Worm (Caenorhabditis elegans): Measurements from ENCODE around the gene lact-8.
A peak's percentile ranks its signal among the peaks of the same experiment; 100 is the strongest.

Gene lact-8

DNA sequence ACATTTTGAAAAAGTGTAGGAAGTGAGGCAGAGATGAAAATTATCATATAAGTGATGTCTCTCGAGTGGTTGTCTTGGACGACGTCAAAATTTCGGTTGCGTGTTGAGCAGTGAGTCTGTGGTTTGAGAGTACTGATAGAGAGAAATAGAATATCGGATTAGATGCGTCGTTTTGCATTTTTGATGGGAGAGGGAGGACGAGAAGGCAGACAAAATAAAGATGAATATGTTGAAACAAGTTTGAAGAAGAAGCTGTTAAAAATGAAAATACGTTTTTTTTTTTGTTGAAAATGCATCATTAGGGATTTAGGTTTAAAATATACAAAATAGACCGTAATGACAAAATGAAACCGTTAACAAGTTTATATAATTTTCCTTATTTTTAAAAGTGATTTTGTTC is 30.3 kb downstream of the lact-8 start, which contains the start of gene T04C12.9:
Gene T04C12.9 (minus strand): TSS at position 101 of the 400 bp plus-strand sequence.
- no peak for TF ChIP-seq hrde-1 (tag; optimal IDR thresholded peaks at IDR 0.05; ENCODE audit: borderline replicate concordance)
- no peak for TF ChIP-seq K11D2.4 (GFP tag; IDR thresholded peaks at IDR 0.05)

ce11 chrV:11061887-11062286 is 31.5 kb downstream of the lact-8 start:
- no peak for TF ChIP-seq athp-1 (tag; optimal IDR thresholded peaks at IDR 0.05)
- no peak for TF ChIP-seq tlf-1 (GFP tag; optimal IDR thresholded peaks at IDR 0.05)
- TF ChIP-seq lag-1 (GFP tag; IDR thresholded peaks at IDR 0.05), result no peak
- no peak for TF ChIP-seq mxl-1 (tag; optimal IDR thresholded peaks at IDR 0.05)
- TF ChIP-seq unc-62 (GFP tag; optimal IDR thresholded peaks at IDR 0.05), result no peak
- TF ChIP-seq lsl-1 (GFP tag; optimal IDR thresholded peaks at IDR 0.05), result no peak
- no peak for TF ChIP-seq F57A8.1 (GFP tag; optimal IDR thresholded peaks at IDR 0.05)
- no peak for TF ChIP-seq akir-1 (GFP tag; optimal IDR thresholded peaks at IDR 0.05)
- no peak for TF ChIP-seq bed-1 (GFP tag; IDR thresholded peaks at IDR 0.05)
- no peak for TF ChIP-seq ztf-28 (GFP tag; IDR thresholded peaks at IDR 0.05)
- TF ChIP-seq madf-6 (GFP tag; IDR thresholded peaks at IDR 0.05), result no peak
- TF ChIP-seq bed-2 (GFP tag; IDR thresholded peaks at IDR 0.05), result no peak
- TF ChIP-seq nhr-27 (tag; optimal IDR thresholded peaks at IDR 0.05), result no peak
- TF ChIP-seq efl-1 (GFP tag; optimal IDR thresholded peaks at IDR 0.05), result no peak
- no peak for TF ChIP-seq Y95B8A.8 (GFP tag; IDR thresholded peaks at IDR 0.05)
- no peak for TF ChIP-seq ekl-4 (GFP tag; IDR thresholded peaks at IDR 0.05)
- TF ChIP-seq ztf-3 (GFP tag; optimal IDR thresholded peaks at IDR 0.05), result no peak

- no peak for TF ChIP-seq K12H6.12 (tag; optimal IDR thresholded peaks at IDR 0.05)
- TF ChIP-seq akir-1 (GFP tag; optimal IDR thresholded peaks at IDR 0.05), result no peak
- TF ChIP-seq F33H1.4 (GFP tag; IDR thresholded peaks at IDR 0.05), result no peak
- no peak for TF ChIP-seq B0336.3 (GFP tag; IDR thresholded peaks at IDR 0.05)
- TF ChIP-seq sdz-38 (tag; optimal IDR thresholded peaks at IDR 0.05), result no peak
- TF ChIP-seq aptf-2 (GFP tag; conservative IDR thresholded peaks at IDR 0.05), result no peak
- no peak for TF ChIP-seq unc-130 (GFP tag; optimal IDR thresholded peaks at IDR 0.05)
- TF ChIP-seq egl-44 (GFP tag; IDR thresholded peaks at IDR 0.05), result no peak
- TF ChIP-seq rcor-1 (GFP tag; IDR thresholded peaks at IDR 0.05), result no peak
- TF ChIP-seq madf-8 (GFP tag; conservative IDR thresholded peaks at IDR 0.05), result no peak
- TF ChIP-seq cebp-2 (GFP tag; IDR thresholded peaks at IDR 0.05), result no peak
- TF ChIP-seq tbp1 (GFP tag; optimal IDR thresholded peaks at IDR 0.05), result no peak
These were observed 33.0 kb downstream of the lact-8 start, which contains the start of gene T04C12.11 for ce11 chrV:11060239-11060984. T04C12.11 (minus strand) TSS chrV:11060289.

DNA sequence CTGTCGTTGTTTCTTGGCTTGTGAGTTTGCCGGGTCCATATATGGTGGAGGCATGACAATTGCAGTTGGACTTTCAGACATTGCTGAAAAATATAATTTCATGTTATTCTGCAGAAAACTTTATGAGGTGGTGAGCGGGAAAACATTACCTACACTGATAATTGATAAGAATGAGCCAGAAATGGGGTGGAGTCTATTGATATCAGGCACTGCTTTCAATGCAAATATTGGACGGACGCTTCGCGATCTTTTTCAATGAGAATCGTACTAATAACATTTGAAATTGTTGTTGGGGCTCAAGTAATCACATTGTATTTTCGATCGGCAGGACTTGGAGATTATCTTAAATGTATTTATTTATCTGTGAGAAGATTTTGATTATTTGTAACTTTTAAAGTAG is 34.2 kb downstream of the lact-8 start, which contains the start of gene T04C12.1:
Gene T04C12.1 (minus strand): TSS at position 90 of the 400 bp plus-strand sequence.
- TF ChIP-seq Y53F4B.3 (GFP tag; IDR thresholded peaks at IDR 0.05), result no peak
- TF ChIP-seq ama-1 (optimal IDR thresholded peaks at IDR 0.05), result peak; percentile 6
- no peak for TF ChIP-seq ama-1 (GFP tag; optimal IDR thresholded peaks at IDR 0.05)

DNA sequence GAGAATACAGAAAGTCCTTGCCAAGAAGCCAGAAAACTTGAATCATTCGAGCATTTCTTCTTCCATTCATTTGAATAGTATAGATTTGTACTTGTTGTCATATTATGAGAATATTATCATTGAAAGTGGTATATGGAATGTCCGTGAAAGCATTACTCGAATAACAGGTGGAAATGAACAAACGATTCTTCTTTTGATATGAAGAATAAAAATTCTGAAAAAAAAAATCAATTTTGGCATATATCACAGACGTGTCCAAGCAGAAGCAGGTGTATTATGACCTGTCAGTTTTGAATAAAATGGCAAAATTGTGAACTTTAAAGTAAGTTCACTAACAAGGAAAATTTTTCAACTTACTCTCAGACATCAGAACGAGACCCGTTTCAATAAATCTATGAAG is 36.4 kb downstream of the lact-8 start, which contains the start of gene srh-75:
Gene srh-75 (minus strand): TSS at position 101 of the 400 bp plus-strand sequence.
- TF ChIP-seq ZK185.1 (tag; optimal IDR thresholded peaks at IDR 0.05; ENCODE audit: poor library complexity, severe bottlenecking) (no peak), tbx-9 (tag; optimal IDR thresholded peaks at IDR 0.05; ENCODE audit: borderline replicate concordance) (no peak), F57A8.1 (GFP tag; optimal IDR thresholded peaks at IDR 0.05) (no peak), ztf-22 (GFP tag; optimal IDR thresholded peaks at IDR 0.05) (no peak), zim-3 (tag; optimal IDR thresholded peaks at IDR 0.05) (no peak), nfyb-1 (GFP tag; IDR thresholded peaks at IDR 0.05) (no peak), F22D6.2 (tag; optimal IDR thresholded peaks at IDR 0.05) (no peak), F55B11.4 (tag; optimal IDR thresholded peaks at IDR 0.05; ENCODE audit: borderline replicate concordance, insufficient read depth) (no peak), ekl-4 (GFP tag; IDR thresholded peaks at IDR 0.05) (no peak), dox-1 (GFP tag; IDR thresholded peaks at IDR 0.05) (no peak), B0019.2 (GFP tag; conservative IDR thresholded peaks at IDR 0.05) (no peak), rpc-1 (optimal IDR thresholded peaks at IDR 0.05) (no peak), rpc-1 (tag; optimal IDR thresholded peaks at IDR 0.05) (no peak), madf-8 (GFP tag; conservative IDR thresholded peaks at IDR 0.05) (no peak)
